Worm (Caenorhabditis elegans): ENCODE measurements around the gene dyf-18.

ce11 chrIV:11760700-11761459, 40.1 kb downstream of the dyf-18 start, which contains the start of gene T12A7.2:
- TF ChIP-seq him-1 (tag; optimal IDR thresholded peaks at IDR 0.05), result no peak
- no peak for TF ChIP-seq dao-5 (tag; optimal IDR thresholded peaks at IDR 0.05)

Data from whole organism, L4/young adult.